Worm (Caenorhabditis elegans) whole organism, L4 larva: ENCODE data around the gene str-193.

Experiments used
- D1046.2 ChIP-seq: fragments of 200-800 bp; sonication (Bioruptor generic); IDR thresholded peaks from 2 replicates; pipeline ENCODE4 v1.3.6; 2022; ENCODE audit warnings: missing genetic modification characterization, missing compliant biosample characterization
- F10B5.3 ChIP-seq: sonication (generic microtip); optimal IDR thresholded peaks from 2 replicates; lab custom pipeline; 2016; ENCODE audit warnings: mild to moderate bottlenecking, missing genetic modification characterization, missing compliant biosample characterization
- R02D3.7 ChIP-seq: fragments of 150-350 bp; sonication (generic microtip); optimal IDR thresholded peaks from 3 replicates; lab custom pipeline; 2014; ENCODE audit warnings: missing biosample characterization, missing genetic modification characterization
- Y105C5A.15 ChIP-seq: fragments of 200-800 bp; sonication (Bioruptor generic); IDR thresholded peaks from 2 replicates; pipeline ENCODE4 v1.3.6; 2022; ENCODE audit warnings: missing genetic modification characterization, missing compliant biosample characterization
- arid-1 ChIP-seq: fragments of 200-800 bp; sonication (Bioruptor generic); conservative IDR thresholded peaks from 2 replicates; pipeline ENCODE4 v1.3.6; 2022; ENCODE audit warnings: missing genetic modification reagents, missing genetic modification characterization, missing compliant biosample characterization
- ceh-20 ChIP-seq: fragments of 200-800 bp; sonication (Bioruptor generic); IDR thresholded peaks from 2 replicates; pipeline ENCODE4 v1.3.6; 2022; ENCODE audit warnings: missing genetic modification reagents, missing genetic modification characterization, missing compliant biosample characterization
- ceh-28 ChIP-seq: fragments of 150-350 bp; optimal IDR thresholded peaks from 2 replicates; lab custom pipeline; 2014; ENCODE audit warnings: missing biosample characterization, missing genetic modification reagents, missing genetic modification characterization
- ceh-32 ChIP-seq: sonication (generic microtip); optimal IDR thresholded peaks from 2 replicates; lab custom pipeline; 2016; ENCODE audit warnings: mild to moderate bottlenecking, missing genetic modification characterization, missing compliant biosample characterization; ENCODE audit not compliant: poor library complexity
- ces-1 ChIP-seq: fragments of 150-350 bp; sonication (generic microtip); optimal IDR thresholded peaks from 4 replicates; lab custom pipeline; 2014; ENCODE audit warnings: missing biosample characterization, missing genetic modification reagents, missing genetic modification characterization
- ctbp-1 ChIP-seq: fragments of 200-800 bp; sonication (Bioruptor generic); IDR thresholded peaks from 2 replicates; pipeline ENCODE4 v1.3.6; 2022; ENCODE audit warnings: missing genetic modification reagents, missing genetic modification characterization, missing compliant biosample characterization
- dmd-6 ChIP-seq: fragments of 200-800 bp; sonication (Bioruptor generic); IDR thresholded peaks from 2 replicates; pipeline ENCODE4 v1.3.6; 2022; ENCODE audit warnings: missing genetic modification reagents, missing genetic modification characterization, missing compliant biosample characterization
- dmd-9 ChIP-seq: fragments of 200-800 bp; sonication (Bioruptor generic); IDR thresholded peaks from 2 replicates; pipeline ENCODE4 v1.3.6; 2022; ENCODE audit warnings: missing genetic modification reagents, missing genetic modification characterization, missing compliant biosample characterization
- dpl-1 ChIP-seq: fragments of 150-350 bp; optimal IDR thresholded peaks from 2 replicates; lab custom pipeline; 2014; ENCODE audit warnings: missing biosample characterization, missing genetic modification reagents, missing genetic modification characterization
- dve-1 ChIP-seq: sonication (generic microtip); optimal IDR thresholded peaks from 2 replicates; lab custom pipeline; 2017; ENCODE audit warnings: antibody characterized with exemption, mild to moderate bottlenecking, missing genetic modification characterization, missing compliant biosample characterization; ENCODE audit not compliant: insufficient read depth
- egl-27 ChIP-seq: sonication (generic microtip); optimal IDR thresholded peaks from 3 replicates; lab custom pipeline; 2017; ENCODE audit warnings: missing biosample characterization, missing genetic modification reagents, missing genetic modification characterization
- gei-8 ChIP-seq: fragments of 200-800 bp; sonication (Bioruptor generic); optimal IDR thresholded peaks from 2 replicates; lab custom pipeline; 2018; ENCODE audit warnings: mild to moderate bottlenecking, missing genetic modification characterization, missing compliant biosample characterization
- lim-7 ChIP-seq: fragments of 200-800 bp; sonication (Bioruptor generic); IDR thresholded peaks from 2 replicates; pipeline ENCODE4 v1.3.6; 2022; ENCODE audit warnings: missing genetic modification characterization, missing compliant biosample characterization
- lir-3 ChIP-seq: sonication (generic microtip); optimal IDR thresholded peaks from 2 replicates; lab custom pipeline; 2016; ENCODE audit warnings: mild to moderate bottlenecking, missing genetic modification characterization, missing compliant biosample characterization
- lsy-2 ChIP-seq, 2 experiments: fragments of 150-350 bp in 1 of 2; sonication (generic microtip) in 1 of 2; optimal IDR thresholded peaks; 2 replicates each; lab custom pipeline; 2014 to 2017; ENCODE audit warnings: missing biosample characterization in 2 of 2, missing genetic modification characterization in 2 of 2
- madf-5 ChIP-seq, 2 experiments: fragments of 200-800 bp; sonication (Bioruptor generic); IDR thresholded peaks; 2 replicates each; pipeline ENCODE4 v1.3.6; 2022; ENCODE audit warnings: missing compliant biosample characterization in 2 of 2, missing genetic modification characterization in 2 of 2
- mdl-1 ChIP-seq, 2 experiments: fragments of 150-350 bp in 1 of 2; sonication (generic microtip) in 1 of 2; optimal IDR thresholded peaks; 2 replicates each; lab custom pipeline; 2014 to 2017; ENCODE audit warnings: missing biosample characterization in 2 of 2, missing genetic modification characterization in 2 of 2
- nhr-111 ChIP-seq: fragments of 200-800 bp; sonication (Bioruptor generic); optimal IDR thresholded peaks from 2 replicates; lab custom pipeline; 2018; ENCODE audit warnings: mild to moderate bottlenecking, missing genetic modification characterization, missing compliant biosample characterization
- nhr-237 ChIP-seq: sonication (generic microtip); optimal IDR thresholded peaks from 2 replicates; lab custom pipeline; 2017; ENCODE audit warnings: missing biosample characterization, missing genetic modification characterization
- nhr-25 ChIP-seq: sonication (generic microtip); optimal IDR thresholded peaks from 2 replicates; lab custom pipeline; 2017; ENCODE audit warnings: missing genetic modification characterization, mild to moderate bottlenecking, missing compliant biosample characterization, antibody characterized with exemption, moderate library complexity, borderline replicate concordance; ENCODE audit not compliant: insufficient read depth
- nhr-28 ChIP-seq: fragments of 150-350 bp; optimal IDR thresholded peaks from 2 replicates; lab custom pipeline; 2014; ENCODE audit warnings: missing biosample characterization, missing genetic modification characterization
- nhr-42 ChIP-seq: fragments of 200-800 bp; sonication (Bioruptor generic); IDR thresholded peaks from 2 replicates; pipeline ENCODE4 v1.3.6; 2022; ENCODE audit warnings: missing genetic modification characterization, missing compliant biosample characterization
- nhr-6 ChIP-seq: fragments of 150-350 bp; optimal IDR thresholded peaks from 2 replicates; lab custom pipeline; 2014; ENCODE audit warnings: missing biosample characterization, missing genetic modification characterization
- rbr-2 ChIP-seq: sonication (generic microtip); optimal IDR thresholded peaks from 2 replicates; lab custom pipeline; 2016; ENCODE audit warnings: missing genotype, missing genetic modification characterization, missing compliant biosample characterization
- sdz-12 ChIP-seq: fragments of 200-800 bp; sonication (Bioruptor generic); optimal IDR thresholded peaks from 2 replicates; lab custom pipeline; 2018; ENCODE audit warnings: mild to moderate bottlenecking, missing genetic modification characterization, missing compliant biosample characterization
- set-16 ChIP-seq: fragments of 200-800 bp; sonication (Bioruptor generic); IDR thresholded peaks from 2 replicates; pipeline ENCODE4 v1.3.6; 2022; ENCODE audit warnings: missing genetic modification reagents, missing genetic modification characterization, missing compliant biosample characterization
- snpc-1.2 ChIP-seq: fragments of 200-800 bp; sonication (Bioruptor generic); IDR thresholded peaks from 2 replicates; pipeline ENCODE4 v1.3.6; 2022; ENCODE audit warnings: missing genetic modification reagents, missing genetic modification characterization, missing compliant biosample characterization
- snpc-4 ChIP-seq: fragments of 150-350 bp; optimal IDR thresholded peaks from 2 replicates; lab custom pipeline; 2014; ENCODE audit warnings: missing biosample characterization, missing genetic modification characterization
- tag-97 ChIP-seq: fragments of 200-800 bp; sonication (Bioruptor generic); IDR thresholded peaks from 2 replicates; pipeline ENCODE4 v1.3.6; 2022; ENCODE audit warnings: missing genetic modification characterization, missing compliant biosample characterization
- unc-62 ChIP-seq, 3 experiments: fragments of 150-350 bp in 1 of 3; sonication (generic microtip); optimal IDR thresholded peaks in 2 of 3; peaks in 1 of 3; 1 replicate in 1 of 3; 2 replicates in 2 of 3; lab custom pipeline; 2014 to 2017; ENCODE audit warnings: missing biosample characterization in 3 of 3, missing genetic modification characterization in 3 of 3, missing genetic modification reagents in 3 of 3, missing genotype in 1 of 3
- zag-1 ChIP-seq: fragments of 150-350 bp; optimal IDR thresholded peaks from 2 replicates; lab custom pipeline; 2014; ENCODE audit warnings: missing biosample characterization, missing genetic modification characterization
- zfp-2 ChIP-seq: sonication (generic microtip); optimal IDR thresholded peaks from 2 replicates; lab custom pipeline; 2016; ENCODE audit warnings: mild to moderate bottlenecking, missing genetic modification characterization, missing compliant biosample characterization
- zip-11 ChIP-seq: fragments of 200-800 bp; sonication (Bioruptor generic); IDR thresholded peaks from 2 replicates; pipeline ENCODE4 v1.3.6; 2022; ENCODE audit warnings: missing genetic modification characterization, missing compliant biosample characterization
- ztf-7 ChIP-seq: fragments of 150-350 bp; optimal IDR thresholded peaks from 2 replicates; lab custom pipeline; 2014; ENCODE audit warnings: missing biosample characterization, missing genetic modification characterization

str-193 gene

ce11 chrV:9784215-9784614, 37.4 kb downstream of the str-193 start:
- TF ChIP-seq nhr-6 (tag; lab: Kevin White, UChicago) (no peak), ceh-32 (tag; lab: Kevin White, UChicago) (no peak), arid-1 (GFP tag; lab: Robert Waterston, UW) (no peak), R02D3.7 (tag; lab: Kevin White, UChicago) (no peak), lir-3 (no peak), gei-8 (no peak), nhr-42 (no peak), D1046.2 (GFP tag; lab: Robert Waterston, UW) (no peak), lsy-2 (tag; optimal IDR thresholded peaks at IDR 0.05; lab: Kevin White, UChicago) (no peak), snpc-1.2 (GFP tag; lab: Robert Waterston, UW) (no peak)

DNA sequence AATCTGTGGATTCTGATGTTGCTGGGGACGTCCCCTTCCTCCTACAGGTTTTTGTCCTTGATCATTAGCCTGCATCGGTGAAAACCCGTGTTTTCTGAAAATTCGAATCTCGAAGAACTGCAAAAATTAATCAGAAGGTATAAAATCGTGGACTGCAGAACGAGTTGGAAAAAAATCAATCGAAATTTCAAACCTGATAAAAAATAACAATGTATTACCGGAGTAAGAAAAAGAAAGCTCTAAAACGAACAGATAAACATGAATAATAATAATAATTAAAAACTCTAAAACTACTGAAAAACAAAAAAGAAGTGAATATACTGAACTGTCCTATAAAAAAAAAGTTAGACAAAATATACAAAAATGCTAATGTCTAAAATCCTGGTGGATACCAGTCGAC, 38.7 kb downstream of the str-193 start, which contains the start of gene F46B6.5:
TSS of gene F46B6.5 (minus strand) at position 101 of the 400 bp plus-strand sequence.
- TF ChIP-seq zfp-2 (tag; lab: Kevin White, UChicago) (no peak), ceh-28 (no peak), dve-1 (tag; lab: Kevin White, UChicago) (no peak), nhr-237 (tag; lab: Kevin White, UChicago) (no peak), F10B5.3 (tag; lab: Kevin White, UChicago) (no peak), egl-27 (tag; lab: Kevin White, UChicago) (no peak), dmd-9 (GFP tag; lab: Robert Waterston, UW) (no peak), dmd-6 (GFP tag; lab: Robert Waterston, UW) (no peak), ceh-32 (tag; lab: Kevin White, UChicago) (no peak), mdl-1 (tag; optimal IDR thresholded peaks at IDR 0.05; lab: Kevin White, UChicago) (no peak), sdz-12 (no peak), ces-1 (no peak)

- TF ChIP-seq ceh-20 (GFP tag; lab: Robert Waterston, UW) = no peak
- no peak for TF ChIP-seq sdz-12
- TF ChIP-seq zip-11 (GFP tag; lab: Robert Waterston, UW) = no peak
- no peak for TF ChIP-seq ztf-7
- TF ChIP-seq nhr-28 = no peak
- peak in 1 of 2 experiments; percentile 91 for TF ChIP-seq unc-62 (GFP tag; optimal IDR thresholded peaks at IDR 0.05 in 1 of 2; lab: Kevin White, UChicago)
- TF ChIP-seq unc-62 (tag; optimal IDR thresholded peaks at IDR 0.05; lab: Kevin White, UChicago) = no peak
- TF ChIP-seq D1046.2 (GFP tag; lab: Robert Waterston, UW) = no peak
These were observed 39.6 kb downstream of the str-193 start for ce11 chrV:9782045-9782444.

DNA sequence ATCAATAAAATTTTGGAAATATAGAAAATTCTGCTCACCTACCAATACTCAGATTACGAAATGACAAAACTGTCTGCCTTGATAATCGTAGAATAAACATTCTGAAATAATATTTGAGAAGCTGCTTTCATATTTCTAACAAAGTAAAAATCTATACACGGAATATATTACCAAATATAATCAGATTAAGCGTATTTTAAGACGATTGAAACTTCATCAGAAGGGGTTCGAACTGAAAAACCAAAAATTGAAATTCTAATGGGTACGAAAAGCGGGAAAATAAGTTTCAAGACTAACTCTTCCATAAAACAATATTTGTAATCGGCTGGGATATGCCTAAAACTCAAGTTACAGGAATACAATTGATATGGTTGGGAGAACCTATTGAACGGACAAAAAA, 42.2 kb downstream of the str-193 start, which contains the start of gene F46B6.4:
TSS of gene F46B6.4 (minus strand) at position 101 of the 400 bp plus-strand sequence.
- TF ChIP-seq madf-5 (GFP tag; IDR thresholded peaks at IDR 0.05; lab: Robert Waterston, UW) = no peak
- TF ChIP-seq ceh-28 = no peak
- TF ChIP-seq Y105C5A.15 (GFP tag; lab: Robert Waterston, UW) = no peak
- no peak for TF ChIP-seq tag-97
- TF ChIP-seq lir-3 = no peak
- TF ChIP-seq ctbp-1 (GFP tag; lab: Robert Waterston, UW) = no peak
- TF ChIP-seq lim-7 = no peak
- TF ChIP-seq dpl-1 (GFP tag; lab: Kevin White, UChicago) = no peak
- TF ChIP-seq snpc-4 (tag; lab: Kevin White, UChicago) = no peak
- TF ChIP-seq dve-1 (tag; lab: Kevin White, UChicago) = no peak
- no peak for TF ChIP-seq zag-1
- TF ChIP-seq set-16 (GFP tag; lab: Robert Waterston, UW) = no peak
- no peak for TF ChIP-seq unc-62 (GFP tag; optimal IDR thresholded peaks at IDR 0.05 in 1 of 2; lab: Kevin White, UChicago)
- TF ChIP-seq unc-62 (tag; optimal IDR thresholded peaks at IDR 0.05; lab: Kevin White, UChicago) = no peak
- no peak for TF ChIP-seq dmd-9 (GFP tag; lab: Robert Waterston, UW)
- no peak for TF ChIP-seq nhr-25 (tag; lab: Kevin White, UChicago)
- TF ChIP-seq dmd-6 (GFP tag; lab: Robert Waterston, UW) = no peak
- TF ChIP-seq nhr-111 = no peak
- TF ChIP-seq rbr-2 (tag; lab: Kevin White, UChicago) = no peak
